Fruit fly (Drosophila melanogaster) whole organism, embryonic: ENCODE measurements around the gene Acp65Aa.

Experiments
- Adf1 ChIP-seq: fragments of 200-800 bp; sonication (Bioruptor generic); IDR thresholded peaks from 2 replicates; pipeline ENCODE4 v1.3.6; 2022; ENCODE audit warnings: missing biosample characterization, missing genetic modification characterization
- Atf6 ChIP-seq: fragments of 200-800 bp; sonication (Bioruptor generic); IDR thresholded peaks from 2 replicates; pipeline ENCODE4 v1.3.6; 2022; ENCODE audit warnings: missing biosample characterization, missing genetic modification characterization
- CG10209 ChIP-seq: fragments of 200-800 bp; sonication (Bioruptor generic); optimal IDR thresholded peaks from 3 replicates; lab custom pipeline; 2017; ENCODE audit warnings: missing biosample characterization, mild to moderate bottlenecking, missing genetic modification characterization, missing genetic modification reagents
- CG10321 ChIP-seq: fragments of 200-800 bp; sonication (Bioruptor generic); IDR thresholded peaks from 2 replicates; pipeline ENCODE4 v1.3.6; 2022; ENCODE audit warnings: missing biosample characterization, missing genetic modification characterization
- CG11560 ChIP-seq: fragments of 200-800 bp; sonication (Bioruptor generic); IDR thresholded peaks from 3 replicates; pipeline ENCODE4 v1.3.6; 2022; ENCODE audit warnings: missing biosample characterization, missing genetic modification characterization
- CG12391 ChIP-seq: fragments of 200-800 bp; sonication (Bioruptor generic); optimal IDR thresholded peaks from 3 replicates; lab custom pipeline; 2018; ENCODE audit warnings: missing biosample characterization, mild to moderate bottlenecking, missing genetic modification characterization, moderate library complexity
- CG14014 ChIP-seq: fragments of 200-800 bp; sonication (Bioruptor generic); IDR thresholded peaks from 2 replicates; pipeline ENCODE4 v1.3.6; 2022; ENCODE audit warnings: missing biosample characterization, missing genetic modification characterization
- CG1602 ChIP-seq: fragments of 200-800 bp; sonication (Bioruptor generic); optimal IDR thresholded peaks from 3 replicates; lab custom pipeline; 2016; ENCODE audit warnings: missing biosample characterization, missing genetic modification characterization
- CG17359 ChIP-seq: fragments of 200-800 bp; sonication (Bioruptor generic); optimal IDR thresholded peaks from 3 replicates; lab custom pipeline; 2018; ENCODE audit warnings: missing biosample characterization, mild to moderate bottlenecking, missing genetic modification characterization, moderate library complexity
- CG1832 ChIP-seq: fragments of 200-800 bp; sonication (Bioruptor generic); optimal IDR thresholded peaks from 2 replicates; lab custom pipeline; 2017; ENCODE audit warnings: missing biosample characterization, mild to moderate bottlenecking, missing genetic modification characterization, inconsistent platforms
- CG32767 ChIP-seq: fragments of 200-800 bp; sonication (Bioruptor generic); IDR thresholded peaks from 2 replicates; pipeline ENCODE4 v1.3.6; 2022; ENCODE audit warnings: missing biosample characterization, missing genetic modification characterization
- CG3407 ChIP-seq: fragments of 200-800 bp; sonication (Bioruptor generic); optimal IDR thresholded peaks from 2 replicates; lab custom pipeline; 2018; ENCODE audit warnings: missing biosample characterization, mild to moderate bottlenecking, missing genetic modification characterization
- CG4617 ChIP-seq: fragments of 200-800 bp; sonication (Bioruptor generic); optimal IDR thresholded peaks from 3 replicates; lab custom pipeline; 2016; ENCODE audit warnings: missing biosample characterization, missing genetic modification characterization, borderline replicate concordance
- CG5180 ChIP-seq: fragments of 200-800 bp; sonication (Bioruptor generic); optimal IDR thresholded peaks from 3 replicates; lab custom pipeline; 2017; ENCODE audit warnings: missing biosample characterization, missing genetic modification characterization, mild to moderate bottlenecking, moderate library complexity, missing genetic modification reagents
- CG5953 ChIP-seq: fragments of 200-800 bp; sonication (Bioruptor generic); IDR thresholded peaks from 2 replicates; pipeline ENCODE4 v1.3.6; 2022; ENCODE audit warnings: missing biosample characterization, missing genetic modification characterization
- CG7372 ChIP-seq: fragments of 200-800 bp; sonication (Bioruptor generic); IDR thresholded peaks from 2 replicates; pipeline ENCODE4 v1.3.6; 2022; ENCODE audit warnings: missing biosample characterization, missing genetic modification characterization
- CG8089 ChIP-seq: fragments of 200-800 bp; sonication (Bioruptor generic); optimal IDR thresholded peaks from 3 replicates; lab custom pipeline; 2016; ENCODE audit warnings: missing biosample characterization, missing genetic modification characterization
- CG8924 ChIP-seq: fragments of 200-800 bp; optimal IDR thresholded peaks from 3 replicates; lab custom pipeline; 2019; ENCODE audit warnings: missing biosample characterization, mild to moderate bottlenecking, missing genetic modification characterization, moderate library complexity
- CG9932 ChIP-seq: fragments of 200-800 bp; sonication (Bioruptor generic); IDR thresholded peaks from 2 replicates; pipeline ENCODE4 v1.3.6; 2022; ENCODE audit warnings: missing biosample characterization, missing genetic modification characterization
- Ets65A ChIP-seq: fragments of 200-800 bp; sonication (Bioruptor generic); peaks from one replicate; lab custom pipeline; 2016; ENCODE audit warnings: missing biosample characterization, missing genetic modification characterization
- Fer1 ChIP-seq: fragments of 200-800 bp; sonication (Bioruptor generic); optimal IDR thresholded peaks from 2 replicates; lab custom pipeline; 2017; ENCODE audit warnings: missing biosample characterization, mild to moderate bottlenecking, missing genetic modification characterization
- Gug ChIP-seq: fragments of 200-800 bp; sonication (Bioruptor generic); IDR thresholded peaks from 4 replicates; pipeline ENCODE4 v1.3.6; 2022; ENCODE audit warnings: missing biosample characterization, missing genetic modification characterization
- HLH3B ChIP-seq: fragments of 200-800 bp; sonication (Bioruptor generic); IDR thresholded peaks from 2 replicates; pipeline ENCODE4 v1.3.6; 2022; ENCODE audit warnings: missing biosample characterization, missing genetic modification characterization
- Lpt ChIP-seq: fragments of >200 bp; optimal IDR thresholded peaks from 2 replicates; lab custom pipeline; 2018; ENCODE audit warnings: missing biosample characterization, missing genetic modification characterization
- Med ChIP-seq: fragments of 200-800 bp; sonication (Bioruptor generic); peaks from one replicate; lab custom pipeline; 2016; ENCODE audit warnings: missing biosample characterization, missing genetic modification characterization, mild to moderate bottlenecking, inconsistent platforms, moderate library complexity
- Nf-YB ChIP-seq: fragments of 200-800 bp; sonication (Bioruptor generic); optimal IDR thresholded peaks from 3 replicates; lab custom pipeline; 2019; ENCODE audit warnings: missing biosample characterization, mild to moderate bottlenecking, missing genetic modification characterization, moderate library complexity
- Nf-YC ChIP-seq: fragments of 200-800 bp; optimal IDR thresholded peaks from 3 replicates; lab custom pipeline; 2019; ENCODE audit warnings: missing biosample characterization, mild to moderate bottlenecking, missing genetic modification characterization, moderate library complexity
- Optix ChIP-seq: fragments of 200-800 bp; sonication (Bioruptor generic); IDR thresholded peaks from 3 replicates; pipeline ENCODE4 v1.3.6; 2022; ENCODE audit warnings: missing biosample characterization, missing genetic modification characterization
- Sry-δ ChIP-seq: fragments of 200-800 bp; sonication (Bioruptor generic); optimal IDR thresholded peaks from 2 replicates; lab custom pipeline; 2016; ENCODE audit warnings: missing biosample characterization, missing genetic modification characterization
- TFAM ChIP-seq: fragments of 200-800 bp; sonication (Bioruptor generic); optimal IDR thresholded peaks from 2 replicates; lab custom pipeline; 2017; ENCODE audit warnings: missing biosample characterization, missing genetic modification characterization, inconsistent platforms
- abd-A ChIP-seq: fragments of 200-800 bp; sonication (Bioruptor generic); optimal IDR thresholded peaks from 3 replicates; lab custom pipeline; 2019; ENCODE audit warnings: missing biosample characterization, mild to moderate bottlenecking, missing genetic modification characterization, moderate library complexity
- aop ChIP-seq: fragments of 200-800 bp; sonication (Bioruptor generic); IDR thresholded peaks from 2 replicates; pipeline ENCODE4 v1.3.6; 2022; ENCODE audit warnings: missing biosample characterization, missing genetic modification characterization
- ara ChIP-seq: fragments of 200-800 bp; sonication (Bioruptor generic); IDR thresholded peaks from 2 replicates; pipeline ENCODE4 v1.3.6; 2022; ENCODE audit warnings: missing biosample characterization, missing genetic modification characterization
- ash1 ChIP-seq: fragments of 200-800 bp; sonication (Bioruptor generic); optimal IDR thresholded peaks from 2 replicates; lab custom pipeline; 2018; ENCODE audit warnings: missing biosample characterization, mild to moderate bottlenecking, missing genetic modification characterization
- az2 ChIP-seq: fragments of 200-800 bp; sonication (Bioruptor generic); optimal IDR thresholded peaks from 3 replicates; lab custom pipeline; 2016; ENCODE audit warnings: missing biosample characterization, missing genetic modification characterization
- bab2 ChIP-seq: fragments of 200-800 bp; sonication (Bioruptor generic); optimal IDR thresholded peaks from 2 replicates; lab custom pipeline; 2016; ENCODE audit warnings: missing biosample characterization, missing genetic modification characterization
- fd102C ChIP-seq: fragments of 200-800 bp; sonication (Bioruptor generic); optimal IDR thresholded peaks from 2 replicates; lab custom pipeline; 2018; ENCODE audit warnings: missing biosample characterization, mild to moderate bottlenecking, missing genetic modification characterization, moderate library complexity
- gem ChIP-seq: fragments of 200-800 bp; sonication (Bioruptor generic); optimal IDR thresholded peaks from 2 replicates; lab custom pipeline; 2019; ENCODE audit warnings: missing biosample characterization, mild to moderate bottlenecking, missing genetic modification characterization, moderate library complexity
- jing ChIP-seq: fragments of 200-800 bp; sonication (Bioruptor generic); optimal IDR thresholded peaks from 2 replicates; lab custom pipeline; 2018; ENCODE audit warnings: missing biosample characterization, mild to moderate bottlenecking, missing genetic modification characterization
- mam ChIP-seq: fragments of 200-800 bp; sonication (Bioruptor generic); optimal IDR thresholded peaks from 3 replicates; lab custom pipeline; 2016; ENCODE audit warnings: missing biosample characterization, missing genetic modification characterization
- nom ChIP-seq: fragments of 200-800 bp; sonication (Bioruptor generic); optimal IDR thresholded peaks from 2 replicates; lab custom pipeline; 2017; ENCODE audit warnings: missing biosample characterization, missing genetic modification characterization, mild to moderate bottlenecking, moderate library complexity, missing genetic modification reagents
- peb ChIP-seq: fragments of 200-800 bp; sonication (Bioruptor generic); IDR thresholded peaks from 2 replicates; pipeline ENCODE4 v1.3.6; 2022; ENCODE audit warnings: missing biosample characterization, missing genetic modification characterization
- pfk ChIP-seq: fragments of 200-800 bp; sonication (Bioruptor generic); optimal IDR thresholded peaks from 2 replicates; lab custom pipeline; 2018; ENCODE audit warnings: missing biosample characterization, mild to moderate bottlenecking, missing genetic modification characterization, moderate library complexity
- pita ChIP-seq: fragments of 200-800 bp; sonication (Bioruptor generic); optimal IDR thresholded peaks from 2 replicates; lab custom pipeline; 2017; ENCODE audit warnings: missing biosample characterization, mild to moderate bottlenecking, missing genetic modification characterization
- seq ChIP-seq: fragments of 200-800 bp; sonication (Bioruptor generic); IDR thresholded peaks from 2 replicates; pipeline ENCODE4 v1.3.6; 2022; ENCODE audit warnings: missing biosample characterization, missing genetic modification characterization
- sr ChIP-seq: fragments of 200-800 bp; sonication (Bioruptor generic); IDR thresholded peaks from 3 replicates; pipeline ENCODE4 v1.3.6; 2022; ENCODE audit warnings: missing biosample characterization, missing genetic modification characterization
- usp ChIP-seq: fragments of >200 bp; optimal IDR thresholded peaks from 2 replicates; lab custom pipeline; 2017; ENCODE audit warnings: missing biosample characterization, missing genetic modification characterization
- wdn ChIP-seq: fragments of 200-800 bp; sonication (Bioruptor generic); IDR thresholded peaks from 2 replicates; pipeline ENCODE4 v1.3.6; 2022; ENCODE audit warnings: missing biosample characterization, missing genetic modification characterization
- zen ChIP-seq: fragments of 200-800 bp; sonication (Bioruptor generic); optimal IDR thresholded peaks from 3 replicates; lab custom pipeline; 2018; ENCODE audit warnings: missing biosample characterization, mild to moderate bottlenecking, missing genetic modification characterization, moderate library complexity

Acp65Aa gene

dm6 chr3L:6111458-6111857 lies 41.1 kb downstream of the Acp65Aa start:
- TF ChIP-seq Ets65A, result peak; percentile 92
- 0 out of 2 replicates have a peak, but pooled peaks have one; percentile 30 for TF ChIP-seq CG7372 (GFP tag; lab: Robert Waterston, UW)
- no peak for TF ChIP-seq HLH3B (GFP tag; lab: Robert Waterston, UW)
- no peak for TF ChIP-seq CG4617 (GFP tag; lab: Kevin White, UChicago)
- no peak for TF ChIP-seq gem (tag; lab: Kevin White, UChicago)
- TF ChIP-seq, all 482 proteins: peak for 2

- TF ChIP-seq CG32767 (peak; percentile 40; the same call in 1 of the 2 replicates), CG5180 (no peak), CG8089 (GFP tag; lab: Kevin White, UChicago) (no peak), CG1602 (GFP tag; lab: Kevin White, UChicago) (no peak), CG9932 (GFP tag; lab: Robert Waterston, UW) (no peak), Atf6 (GFP tag; lab: Robert Waterston, UW) (no peak), pita (GFP tag; lab: Kevin White, UChicago) (no peak), Med (GFP tag; lab: Kevin White, UChicago) (no peak), ara (GFP tag; lab: Robert Waterston, UW) (no peak), Nf-YB (GFP tag; lab: Kevin White, UChicago) (peak; percentile 95), fd102C (no peak), mam (no peak), Optix (GFP tag; lab: Robert Waterston, UW) (no peak), pfk (GFP tag; lab: Kevin White, UChicago) (no peak), TFAM (GFP tag; lab: Kevin White, UChicago) (no peak), Ets65A (peak; percentile 87), Fer1 (no peak), az2 (GFP tag; lab: Kevin White, UChicago) (no peak), CG10209 (GFP tag; lab: Kevin White, UChicago) (no peak), zen (no peak), Sry-δ (GFP tag; lab: Kevin White, UChicago) (no peak), usp (no peak), bab2 (GFP tag; lab: Kevin White, UChicago) (no peak), wdn (GFP tag; lab: Robert Waterston, UW) (no peak), Adf1 (GFP tag; lab: Robert Waterston, UW) (peak; percentile 64), CG1832 (GFP tag; lab: Kevin White, UChicago) (peak; percentile 49), CG14014 (no peak), jing (no peak), Nf-YC (tag; lab: Kevin White, UChicago) (peak; percentile 96), sr (GFP tag; lab: Robert Waterston, UW) (no peak), CG8924 (no peak), CG17359 (tag; lab: Kevin White, UChicago) (no peak), CG10321 (GFP tag; lab: Robert Waterston, UW) (peak; percentile 43; the same call in 1 of the 2 replicates), CG3407 (GFP tag; lab: Kevin White, UChicago) (no peak), ash1 (GFP tag; lab: Kevin White, UChicago) (no peak), Lpt (GFP tag; lab: Kevin White, UChicago) (no peak), Gug (GFP tag; lab: Robert Waterston, UW) (no peak), peb (GFP tag; lab: Robert Waterston, UW) (no peak), abd-A (no peak), CG11560 (tag; lab: Robert Waterston, UW) (no peak), seq (GFP tag; lab: Robert Waterston, UW) (peak; percentile 65; the same call in 1 of the 2 replicates), CG5953 (GFP tag; lab: Robert Waterston, UW) (no peak), aop (GFP tag; lab: Robert Waterston, UW) (no peak), nom (GFP tag; lab: Kevin White, UChicago) (no peak), CG12391 (tag; lab: Kevin White, UChicago) (no peak)
Observed at dm6 chr3L:6110673-6111449, 41.7 kb downstream of the Acp65Aa start.
